Worm (Caenorhabditis elegans) whole organism, L2 larva: Measurements from ENCODE around the gene idh-2.

Experiments used
- ZK546.5 ChIP-seq: sonication (generic microtip); optimal IDR thresholded peaks from 2 replicates; lab custom pipeline; 2017; ENCODE audit warnings: missing biosample characterization, missing genetic modification characterization
- lin-11 ChIP-seq: fragments of 150-350 bp; sonication (generic microtip); optimal IDR thresholded peaks from 2 replicates; lab custom pipeline; 2014; ENCODE audit warnings: missing biosample characterization, missing genetic modification characterization, inconsistent platforms, mixed read lengths
- mdl-1 ChIP-seq, 2 experiments: fragments of 150-350 bp in 1 of 2; sonication (generic microtip) in 1 of 2; optimal IDR thresholded peaks; 2 replicates each; lab custom pipeline; 2017; ENCODE audit warnings: missing biosample characterization in 2 of 2, missing genetic modification characterization in 2 of 2
- nhr-23 ChIP-seq: fragments of 150-350 bp; optimal IDR thresholded peaks from 2 replicates; lab custom pipeline; 2014; ENCODE audit warnings: missing biosample characterization, missing genetic modification reagents, missing genetic modification characterization
- nhr-25 ChIP-seq: fragments of 150-350 bp; sonication (generic microtip); optimal IDR thresholded peaks from 3 replicates; lab custom pipeline; 2014; ENCODE audit warnings: missing biosample characterization, missing genetic modification characterization
- nhr-77 ChIP-seq: fragments of 150-350 bp; optimal IDR thresholded peaks from 2 replicates; lab custom pipeline; 2014; ENCODE audit warnings: missing biosample characterization, missing genetic modification characterization
- unc-39 ChIP-seq: fragments of 150-350 bp; optimal IDR thresholded peaks from 2 replicates; lab custom pipeline; 2014; ENCODE audit warnings: missing biosample characterization, missing genetic modification characterization

DNA sequence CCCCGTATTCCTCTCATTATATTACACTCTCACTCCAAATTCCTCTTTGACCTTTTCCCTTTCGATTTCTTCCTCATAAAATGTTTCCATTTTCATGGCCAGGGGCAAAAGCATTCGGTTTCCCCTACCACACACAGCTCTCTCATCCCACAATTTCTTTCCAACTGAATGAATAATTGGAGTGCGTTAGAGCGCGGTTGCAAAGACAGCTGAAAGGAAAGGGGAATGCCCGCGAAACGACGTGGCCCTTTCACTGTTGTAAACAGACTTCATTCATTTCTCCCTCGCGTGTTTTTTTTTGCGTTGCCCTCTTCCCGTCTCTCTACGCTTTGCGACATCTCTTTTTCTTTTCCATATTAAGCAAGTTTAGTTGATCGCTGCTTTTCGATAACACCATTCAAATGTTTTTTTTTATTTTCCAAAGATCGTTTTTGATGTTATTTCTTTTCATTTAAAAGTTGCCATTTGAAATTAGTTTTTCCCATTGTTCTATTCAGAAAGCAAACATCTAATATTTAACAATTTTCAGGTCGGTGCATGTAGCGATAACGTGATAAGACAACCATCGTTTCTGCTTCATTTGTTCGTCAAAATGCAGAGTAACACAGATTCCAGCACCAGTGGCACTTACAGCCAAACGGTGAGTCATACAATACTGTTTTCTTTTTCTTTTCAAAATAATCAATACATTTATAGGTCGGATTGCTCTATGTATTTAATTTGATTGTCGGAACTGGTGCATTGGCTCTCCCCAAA is 46.7 kb downstream of the idh-2 start, which contains the start of gene C03A3.2:
- TF ChIP-seq unc-39 (no peak), ZK546.5 (tag; lab: Kevin White, UChicago) (no peak), mdl-1 (tag; optimal IDR thresholded peaks at IDR 0.05; lab: Kevin White, UChicago) (peak in 1 of 2 experiments; percentile 62), nhr-77 (no peak), lin-11 (tag; lab: Kevin White, UChicago) (peak; percentile 80), nhr-23 (tag; lab: Kevin White, UChicago) (no peak), nhr-25 (tag; lab: Kevin White, UChicago) (peak; percentile 75)
